Fruit fly (Drosophila melanogaster): ENCODE data around the gene FER.

The FER gene

DNA sequence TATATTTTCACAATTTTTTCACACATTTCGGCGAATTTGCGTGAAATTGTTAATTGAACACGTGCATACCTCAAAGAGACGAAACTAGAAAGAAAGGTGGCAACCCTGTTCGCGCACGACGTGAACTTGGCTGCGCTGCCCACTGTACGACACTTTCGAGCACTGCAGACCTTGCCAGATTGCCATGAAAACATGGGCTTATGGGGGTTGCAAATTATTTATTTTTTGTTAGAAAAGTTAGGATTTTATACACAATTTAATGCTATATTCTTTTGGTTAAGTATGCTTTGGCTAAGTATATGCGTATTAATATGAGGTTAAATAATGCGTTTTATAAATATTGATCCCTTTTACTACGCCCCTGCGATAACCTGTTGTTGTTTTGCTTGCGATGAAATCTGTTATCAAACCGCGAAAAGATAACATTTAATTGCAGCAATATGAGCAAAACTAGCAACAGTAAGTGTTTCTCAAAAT lies 6.8 kb upstream of the FER start, which contains the start of the genes RpL34b and CG8132 (continued):
- TF ChIP-seq CG32532 (GFP tag; IDR thresholded peaks at IDR 0.05) (peak; percentile 98), CG3995 (GFP tag; optimal IDR thresholded peaks at IDR 0.05) (peak; percentile 80), stwl (tag; optimal IDR thresholded peaks at IDR 0.05) (peak; percentile 91), gcm2 (GFP tag; optimal IDR thresholded peaks at IDR 0.05) (peak; percentile 92), Atf6 (GFP tag; IDR thresholded peaks at IDR 0.05) (peak; percentile 94), Taf1 (GFP tag; IDR thresholded peaks at IDR 0.05) (peak; percentile 89), lmd (GFP tag; IDR thresholded peaks at IDR 0.05) (peak; percentile 95), CG2889 (GFP tag; IDR thresholded peaks at IDR 0.05) (peak; percentile 90), H15 (GFP tag; IDR thresholded peaks at IDR 0.05) (peak; percentile 94), CG1647 (GFP tag; optimal IDR thresholded peaks at IDR 0.05) (peak; percentile 95), ATbp (GFP tag; optimal IDR thresholded peaks at IDR 0.05) (peak; percentile 92), da (GFP tag; optimal IDR thresholded peaks at IDR 0.05) (peak; percentile 95), CG16815 (GFP tag; optimal IDR thresholded peaks at IDR 0.05) (peak; percentile 95), CG11695 (GFP tag; IDR thresholded peaks at IDR 0.05) (peak; percentile 94), CG4820 (GFP tag; optimal IDR thresholded peaks at IDR 0.05) (peak; percentile 90), ttk (GFP tag; IDR thresholded peaks at IDR 0.05) (peak; percentile 95), CG11247 (GFP tag; IDR thresholded peaks at IDR 0.05) (peak; percentile 97), NC2β (GFP tag; optimal IDR thresholded peaks at IDR 0.05) (peak; percentile 98), corto (GFP tag; optimal IDR thresholded peaks at IDR 0.05) (peak; percentile 88), CG14441 (GFP tag; IDR thresholded peaks at IDR 0.05) (peak; percentile 95), bcd (GFP tag; optimal IDR thresholded peaks at IDR 0.05) (peak; percentile 97), CG3163 (GFP tag; optimal IDR thresholded peaks at IDR 0.05) (peak; percentile 86), CG42726 (GFP tag; IDR thresholded peaks at IDR 0.05; ENCODE audit: partially characterized antibody) (peak; percentile 48; the same call in 1 of the 2 replicates), grn (GFP tag; optimal IDR thresholded peaks at IDR 0.05) (peak; percentile 94), BtbVII (GFP tag; optimal IDR thresholded peaks at IDR 0.05) (peak; percentile 90), CG31224 (GFP tag; IDR thresholded peaks at IDR 0.05) (peak; percentile 92), pnt (GFP tag; optimal IDR thresholded peaks at IDR 0.05) (peak; percentile 95), rib (GFP tag; IDR thresholded peaks at IDR 0.05) (peak; percentile 96), Hand (GFP tag; optimal IDR thresholded peaks at IDR 0.05) (peak; percentile 85), knrl (GFP tag; IDR thresholded peaks at IDR 0.05; ENCODE audit: partially characterized antibody) (peak; percentile 61), lab (GFP tag; optimal IDR thresholded peaks at IDR 0.05) (peak; percentile 98), gsb-n (tag; optimal IDR thresholded peaks at IDR 0.05) (peak; percentile 94), hb (GFP tag; IDR thresholded peaks at IDR 0.05; ENCODE audit: partially characterized antibody) (no peak), sc (optimal IDR thresholded peaks at IDR 0.05) (no peak), sc (GFP tag; optimal IDR thresholded peaks at IDR 0.05) (peak; percentile 87), CG32772 (GFP tag; IDR thresholded peaks at IDR 0.05) (peak; percentile 96), unpg (GFP tag; optimal IDR thresholded peaks at IDR 0.05) (peak; percentile 97), CG2875 (GFP tag; optimal IDR thresholded peaks at IDR 0.05) (peak; percentile 89), CG10321 (GFP tag; IDR thresholded peaks at IDR 0.05) (peak; percentile 70), chm (GFP tag; IDR thresholded peaks at IDR 0.05) (peak; percentile 94), emc (GFP tag; optimal IDR thresholded peaks at IDR 0.05) (peak; percentile 93), nom (GFP tag; optimal IDR thresholded peaks at IDR 0.05) (peak; percentile 90), B-H1 (GFP tag; IDR thresholded peaks at IDR 0.05) (peak; percentile 89), dmrt99B (tag; optimal IDR thresholded peaks at IDR 0.05) (peak; percentile 91), nerfin-2 (GFP tag; IDR thresholded peaks at IDR 0.05; ENCODE audit: partially characterized antibody) (no peak), Antp (GFP tag; optimal IDR thresholded peaks at IDR 0.05) (peak; percentile 97), CG12104 (GFP tag; optimal IDR thresholded peaks at IDR 0.05) (peak; percentile 94), Blimp-1 (GFP tag; optimal IDR thresholded peaks at IDR 0.05) (peak; percentile 91), CG6813 (GFP tag; optimal IDR thresholded peaks at IDR 0.05) (peak; percentile 93), NC2α (GFP tag; optimal IDR thresholded peaks at IDR 0.05) (peak; percentile 83), kah (GFP tag; optimal IDR thresholded peaks at IDR 0.05) (peak; percentile 95)

Data from whole organism, embryonic.